Fruit fly (Drosophila melanogaster) whole organism, embryonic: ENCODE results near the gene CG2059.

Experiments
- Atf-2 ChIP-seq: fragments of 200-800 bp; sonication (Bioruptor generic); optimal IDR thresholded peaks from 2 replicates; lab custom pipeline; 2016; ENCODE audit warnings: missing biosample characterization, missing genetic modification characterization
- Atf6 ChIP-seq: fragments of 200-800 bp; sonication (Bioruptor generic); IDR thresholded peaks from 2 replicates; pipeline ENCODE4 v1.3.6; 2022; ENCODE audit warnings: missing biosample characterization, missing genetic modification characterization
- B-H2 ChIP-seq: fragments of 200-800 bp; sonication (Bioruptor generic); optimal IDR thresholded peaks from 2 replicates; lab custom pipeline; 2018; ENCODE audit warnings: missing biosample characterization, mild to moderate bottlenecking, missing genetic modification characterization
- CG10267 ChIP-seq: fragments of 200-800 bp; sonication (Bioruptor generic); optimal IDR thresholded peaks from 2 replicates; lab custom pipeline; 2018; ENCODE audit warnings: missing biosample characterization, mild to moderate bottlenecking, missing genetic modification characterization, moderate library complexity
- CG10654 ChIP-seq: fragments of 200-800 bp; sonication (Bioruptor generic); optimal IDR thresholded peaks from 2 replicates; lab custom pipeline; 2016; ENCODE audit warnings: missing biosample characterization, missing genetic modification characterization
- CG12942 ChIP-seq: fragments of 200-800 bp; sonication (Bioruptor generic); optimal IDR thresholded peaks from 3 replicates; lab custom pipeline; 2016; ENCODE audit warnings: missing biosample characterization, missing genetic modification characterization
- CG14860 ChIP-seq: fragments of 200-800 bp; sonication (Bioruptor generic); IDR thresholded peaks from 3 replicates; pipeline ENCODE4 v1.3.6; 2022; ENCODE audit warnings: missing biosample characterization, missing genetic modification characterization; ENCODE audit not compliant: partially characterized antibody
- CG15269 ChIP-seq: fragments of 200-800 bp; sonication (Bioruptor generic); optimal IDR thresholded peaks from 2 replicates; lab custom pipeline; 2018; ENCODE audit warnings: missing biosample characterization, mild to moderate bottlenecking, missing genetic modification characterization, moderate library complexity
- CG15514 ChIP-seq: fragments of 200-800 bp; sonication (Bioruptor generic); optimal IDR thresholded peaks from 3 replicates; lab custom pipeline; 2017; ENCODE audit warnings: missing biosample characterization, missing genetic modification characterization, mild to moderate bottlenecking, moderate library complexity, missing genetic modification reagents
- CG15696 ChIP-seq: fragments of 200-800 bp; sonication (Bioruptor generic); optimal IDR thresholded peaks from 2 replicates; lab custom pipeline; 2019; ENCODE audit warnings: missing biosample characterization, mild to moderate bottlenecking, missing genetic modification characterization, moderate library complexity
- CG1602 ChIP-seq: fragments of 200-800 bp; sonication (Bioruptor generic); optimal IDR thresholded peaks from 3 replicates; lab custom pipeline; 2016; ENCODE audit warnings: missing biosample characterization, missing genetic modification characterization
- CG17186 ChIP-seq: fragments of 200-800 bp; sonication (Bioruptor generic); optimal IDR thresholded peaks from 3 replicates; lab custom pipeline; 2017; ENCODE audit warnings: missing biosample characterization, missing genetic modification reagents, missing genetic modification characterization
- CG2889 ChIP-seq: fragments of 200-800 bp; sonication (Bioruptor generic); IDR thresholded peaks from 3 replicates; pipeline ENCODE4 v1.3.6; 2022; ENCODE audit warnings: missing biosample characterization, missing genetic modification characterization
- CG30403 ChIP-seq: fragments of 200-800 bp; sonication (Bioruptor generic); optimal IDR thresholded peaks from 3 replicates; lab custom pipeline; 2016; ENCODE audit warnings: missing biosample characterization, missing genetic modification characterization
- CG31224 ChIP-seq: fragments of 200-800 bp; sonication (Bioruptor generic); IDR thresholded peaks from 2 replicates; pipeline ENCODE4 v1.3.6; 2022; ENCODE audit warnings: missing biosample characterization, missing genetic modification characterization
- CG3726 ChIP-seq: fragments of 200-800 bp; sonication (Bioruptor generic); IDR thresholded peaks from 3 replicates; pipeline ENCODE4, ENCODE4 v1.3.6; 2022; ENCODE audit warnings: missing biosample characterization, missing genetic modification characterization
- CG3838 ChIP-seq: fragments of 200-800 bp; sonication (Bioruptor generic); optimal IDR thresholded peaks from 3 replicates; lab custom pipeline; 2016; ENCODE audit warnings: missing biosample characterization, missing genetic modification characterization
- CG5245 ChIP-seq: fragments of 200-800 bp; sonication (Bioruptor generic); optimal IDR thresholded peaks from 3 replicates; lab custom pipeline; 2016; ENCODE audit warnings: missing biosample characterization, missing genetic modification characterization
- CG6654 ChIP-seq: fragments of 200-800 bp; sonication (Bioruptor generic); optimal IDR thresholded peaks from 2 replicates; lab custom pipeline; 2017; ENCODE audit warnings: missing biosample characterization, mild to moderate bottlenecking, missing genetic modification characterization
- CG8765 ChIP-seq: fragments of 200-800 bp; sonication (Bioruptor generic); IDR thresholded peaks from 2 replicates; pipeline ENCODE4 v1.3.6; 2022; ENCODE audit warnings: missing biosample characterization, missing genetic modification characterization
- CG9437 ChIP-seq: fragments of 200-800 bp; sonication (Bioruptor generic); optimal IDR thresholded peaks from 2 replicates; lab custom pipeline; 2018; ENCODE audit warnings: missing biosample characterization, mild to moderate bottlenecking, missing genetic modification characterization
- CTCF ChIP-seq: fragments of 200-800 bp; sonication (Bioruptor generic); optimal IDR thresholded peaks from 2 replicates; lab custom pipeline; 2017; ENCODE audit warnings: missing biosample characterization, mild to moderate bottlenecking, missing genetic modification characterization, moderate library complexity
- Dad ChIP-seq: fragments of 200-800 bp; sonication (Bioruptor generic); optimal IDR thresholded peaks from 3 replicates; lab custom pipeline; 2016; ENCODE audit warnings: missing biosample characterization, missing genetic modification characterization
- Doc3 ChIP-seq: fragments of 200-800 bp; sonication (Bioruptor generic); IDR thresholded peaks from 3 replicates; pipeline ENCODE4 v1.3.6; 2022; ENCODE audit warnings: missing biosample characterization, missing genetic modification characterization; ENCODE audit not compliant: partially characterized antibody
- Ets65A ChIP-seq: fragments of 200-800 bp; sonication (Bioruptor generic); peaks from one replicate; lab custom pipeline; 2016; ENCODE audit warnings: missing biosample characterization, missing genetic modification characterization
- Gsc ChIP-seq: fragments of 200-800 bp; sonication (Bioruptor generic); IDR thresholded peaks from 2 replicates; pipeline ENCODE4 v1.3.6; 2022; ENCODE audit warnings: missing biosample characterization, missing genetic modification characterization
- Hsf ChIP-seq: fragments of 200-800 bp; sonication (Bioruptor generic); optimal IDR thresholded peaks from 3 replicates; lab custom pipeline; 2016; ENCODE audit warnings: missing biosample characterization, missing genetic modification characterization
- Max ChIP-seq: fragments of 200-800 bp; sonication (Bioruptor generic); optimal IDR thresholded peaks from 2 replicates; lab custom pipeline; 2016; ENCODE audit warnings: missing biosample characterization, mild to moderate bottlenecking, missing genetic modification characterization
- Nf-YB ChIP-seq: fragments of 200-800 bp; sonication (Bioruptor generic); optimal IDR thresholded peaks from 3 replicates; lab custom pipeline; 2019; ENCODE audit warnings: missing biosample characterization, mild to moderate bottlenecking, missing genetic modification characterization, moderate library complexity
- Ptx1 ChIP-seq: fragments of 200-800 bp; sonication (Bioruptor generic); IDR thresholded peaks from 2 replicates; pipeline ENCODE4 v1.3.6; 2022; ENCODE audit warnings: missing biosample characterization, missing genetic modification characterization
- Sox100B ChIP-seq: fragments of 200-800 bp; sonication (Bioruptor generic); optimal IDR thresholded peaks from 3 replicates; lab custom pipeline; 2018; ENCODE audit warnings: missing biosample characterization, mild to moderate bottlenecking, missing genetic modification characterization
- bigmax ChIP-seq: fragments of 200-800 bp; sonication (Bioruptor generic); optimal IDR thresholded peaks from 2 replicates; lab custom pipeline; 2018; ENCODE audit warnings: missing biosample characterization, mild to moderate bottlenecking, missing genetic modification characterization
- btn ChIP-seq: fragments of 200-800 bp; sonication (Bioruptor generic); optimal IDR thresholded peaks from 2 replicates; lab custom pipeline; 2016; ENCODE audit warnings: missing biosample characterization, missing genetic modification characterization
- cg ChIP-seq: fragments of 200-800 bp; sonication (Bioruptor generic); optimal IDR thresholded peaks from 3 replicates; lab custom pipeline; 2019; ENCODE audit warnings: missing biosample characterization, mild to moderate bottlenecking, missing genetic modification characterization, moderate library complexity
- dan ChIP-seq: fragments of 200-800 bp; sonication (Bioruptor generic); IDR thresholded peaks from 2 replicates; pipeline ENCODE4 v1.3.6; 2022; ENCODE audit warnings: missing biosample characterization, missing genetic modification characterization
- gcm ChIP-seq: fragments of 200-800 bp; sonication (Bioruptor generic); optimal IDR thresholded peaks from 2 replicates; lab custom pipeline; 2019; ENCODE audit warnings: missing biosample characterization, mild to moderate bottlenecking, missing genetic modification characterization, moderate library complexity
- gt ChIP-seq: fragments of 200-800 bp; sonication (Bioruptor generic); IDR thresholded peaks from 2 replicates; pipeline ENCODE4 v1.3.6; 2022; ENCODE audit warnings: missing biosample characterization, missing genetic modification characterization
- ken ChIP-seq: fragments of 200-800 bp; sonication (Bioruptor generic); IDR thresholded peaks from 3 replicates; pipeline ENCODE4 v1.3.6; 2022; ENCODE audit warnings: missing biosample characterization, missing genetic modification characterization
- mirr ChIP-seq: fragments of 200-800 bp; sonication (Bioruptor generic); optimal IDR thresholded peaks from 3 replicates; lab custom pipeline; 2018; ENCODE audit warnings: missing biosample characterization, mild to moderate bottlenecking, missing genetic modification characterization
- peb ChIP-seq: fragments of 200-800 bp; sonication (Bioruptor generic); IDR thresholded peaks from 2 replicates; pipeline ENCODE4 v1.3.6; 2022; ENCODE audit warnings: missing biosample characterization, missing genetic modification characterization
- pfk ChIP-seq: fragments of 200-800 bp; sonication (Bioruptor generic); optimal IDR thresholded peaks from 2 replicates; lab custom pipeline; 2018; ENCODE audit warnings: missing biosample characterization, mild to moderate bottlenecking, missing genetic modification characterization, moderate library complexity
- prd ChIP-seq, 3 experiments: fragments of >200 bp in 2 of 3; fragments of 200-800 bp in 1 of 3; sonication (Bioruptor generic) in 1 of 3; optimal IDR thresholded peaks in 2 of 3; IDR thresholded peaks in 1 of 3; 2 replicates in 2 of 3; 3 replicates in 1 of 3; pipeline versions ENCODE4 v1.3.6 to Lab custom; 2017 to 2022; ENCODE audit warnings: missing biosample characterization in 1 of 3, missing genetic modification characterization in 1 of 3
- pros ChIP-seq: fragments of 200-800 bp; sonication (Bioruptor generic); optimal IDR thresholded peaks from 3 replicates; lab custom pipeline; 2019; ENCODE audit warnings: missing biosample characterization, mild to moderate bottlenecking, missing genetic modification characterization, moderate library complexity
- pzg ChIP-seq: fragments of 200-800 bp; sonication (Bioruptor generic); optimal IDR thresholded peaks from 3 replicates; lab custom pipeline; 2018; ENCODE audit warnings: missing biosample characterization, mild to moderate bottlenecking, missing genetic modification characterization, moderate library complexity
- sens-2 ChIP-seq: fragments of 200-800 bp; sonication (Bioruptor generic); IDR thresholded peaks from 2 replicates; pipeline ENCODE4 v1.3.6; 2022; ENCODE audit warnings: missing biosample characterization, missing genetic modification characterization
- tin ChIP-seq: fragments of 200-800 bp; sonication (Bioruptor generic); optimal IDR thresholded peaks from 3 replicates; lab custom pipeline; 2016; ENCODE audit warnings: missing biosample characterization, missing genetic modification characterization
- tio ChIP-seq: fragments of 200-800 bp; sonication (Bioruptor generic); optimal IDR thresholded peaks from 2 replicates; lab custom pipeline; 2017; ENCODE audit warnings: missing biosample characterization, missing genetic modification characterization, inconsistent platforms
- tll ChIP-seq, 2 experiments: fragments of 200-800 bp in 1 of 2; fragments of >200 bp in 1 of 2; sonication (Bioruptor generic) in 1 of 2; optimal IDR thresholded peaks; 2 replicates each; lab custom pipeline; 2017 to 2019; ENCODE audit warnings: missing biosample characterization in 2 of 2, missing genetic modification characterization in 2 of 2, mild to moderate bottlenecking in 1 of 2, moderate library complexity in 1 of 2
- tup ChIP-seq: fragments of 200-800 bp; sonication (Bioruptor generic); optimal IDR thresholded peaks from 2 replicates; lab custom pipeline; 2016; ENCODE audit warnings: missing biosample characterization, mild to moderate bottlenecking, missing genetic modification characterization, moderate library complexity

Gene CG2059

DNA sequence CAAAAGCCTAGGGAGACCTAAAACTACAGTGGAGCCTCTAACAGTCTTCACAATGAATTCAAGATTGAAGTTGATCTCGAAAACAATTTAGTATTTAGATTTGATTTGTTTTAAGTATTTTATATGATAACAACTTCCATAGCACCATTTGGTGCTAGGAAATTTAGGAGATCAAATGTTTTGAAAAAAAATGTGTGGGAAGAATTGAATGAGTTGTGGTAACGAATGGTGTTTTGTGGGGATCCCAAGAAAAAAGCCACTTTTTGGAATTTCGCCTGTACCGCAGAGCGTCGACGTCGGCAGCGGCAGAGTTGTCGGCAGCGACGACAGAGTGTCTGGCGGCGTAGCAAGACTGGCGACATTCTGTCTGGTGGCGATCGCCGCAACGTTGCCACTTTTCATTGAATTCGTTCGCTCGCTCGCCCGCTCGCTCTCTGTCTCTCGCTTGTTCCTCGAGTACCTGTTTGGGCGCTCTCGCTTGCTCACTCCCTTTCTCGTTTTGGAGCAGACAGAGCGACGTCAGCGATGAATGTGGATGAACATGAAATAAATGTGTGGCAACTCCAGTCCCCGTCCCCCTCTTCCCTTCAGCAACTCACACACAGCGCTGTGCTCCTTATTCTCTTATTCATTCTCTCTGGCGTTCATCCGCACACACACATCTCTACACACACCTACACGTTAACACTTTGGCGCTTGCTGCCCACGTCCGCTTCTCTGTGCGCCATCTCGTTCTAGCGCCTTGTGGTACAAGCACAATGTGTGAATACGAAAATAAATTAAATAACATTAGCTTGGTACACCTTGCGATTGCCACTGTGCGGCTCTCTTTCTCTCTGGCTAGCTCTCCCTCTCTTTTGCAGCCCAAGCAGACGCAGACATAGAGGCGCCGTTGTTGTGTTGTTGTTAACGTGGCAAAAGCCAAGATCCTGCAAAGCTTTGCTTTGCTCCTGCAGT lies 13.5 kb downstream of the CG2059 start (continued):
- TF ChIP-seq CG10654 (no peak), CG14860 (no peak), ken (GFP tag; lab: Robert Waterston, UW) (no peak), Max (GFP tag; lab: Kevin White, UChicago) (no peak), CG31224 (GFP tag; lab: Robert Waterston, UW) (no peak), cg (peak; percentile 92), mirr (peak; percentile 35), pzg (GFP tag; lab: Kevin White, UChicago) (no peak), pfk (GFP tag; lab: Kevin White, UChicago) (no peak), peb (GFP tag; lab: Robert Waterston, UW) (no peak), CG6654 (GFP tag; lab: Kevin White, UChicago) (no peak), CG8765 (GFP tag; lab: Robert Waterston, UW) (no peak), tio (GFP tag; lab: Kevin White, UChicago) (peak; percentile 17), pros (GFP tag; lab: Kevin White, UChicago) (no peak), CG12942 (GFP tag; lab: Kevin White, UChicago) (no peak), Gsc (GFP tag; lab: Robert Waterston, UW) (no peak), prd (optimal IDR thresholded peaks at IDR 0.05; lab: Kevin White, UChicago) (no peak), prd (GFP tag; IDR thresholded peaks at IDR 0.05; lab: Robert Waterston, UW) (peak; percentile 52; the same call in 2 of the 3 replicates), tup (GFP tag; lab: Kevin White, UChicago) (no peak), B-H2 (GFP tag; lab: Kevin White, UChicago) (no peak), CTCF (GFP tag; lab: Kevin White, UChicago) (no peak), Sox100B (GFP tag; lab: Kevin White, UChicago) (peak; percentile 51), gcm (peak; percentile 22), bigmax (GFP tag; lab: Kevin White, UChicago) (no peak), Dad (GFP tag; lab: Kevin White, UChicago) (no peak), dan (no peak), tin (GFP tag; lab: Kevin White, UChicago) (peak; percentile 29), CG9437 (peak; percentile 22), tll (GFP tag; optimal IDR thresholded peaks at IDR 0.05; lab: Kevin White, UChicago) (no peak), CG5245 (peak; percentile 7), CG17186 (GFP tag; lab: Kevin White, UChicago) (no peak), CG15269 (tag; lab: Kevin White, UChicago) (peak; percentile 66), btn (GFP tag; lab: Kevin White, UChicago) (no peak), Ptx1 (GFP tag; lab: Robert Waterston, UW) (peak; percentile 67), CG15696 (tag; lab: Kevin White, UChicago) (peak; percentile 12), CG1602 (GFP tag; lab: Kevin White, UChicago) (peak; percentile 26), Atf-2 (peak; percentile 16), Nf-YB (GFP tag; lab: Kevin White, UChicago) (no peak), Hsf (GFP tag; lab: Kevin White, UChicago) (peak; percentile 30), CG30403 (GFP tag; lab: Kevin White, UChicago) (peak; percentile 65), CG3726 (GFP tag; lab: Robert Waterston, UW) (no peak), Doc3 (GFP tag; lab: Robert Waterston, UW) (no peak), sens-2 (no peak), CG15514 (GFP tag; lab: Kevin White, UChicago) (peak; percentile 2), gt (GFP tag; lab: Robert Waterston, UW) (no peak), Atf6 (GFP tag; lab: Robert Waterston, UW) (peak; percentile 34; the same call in 1 of the 2 replicates), CG3838 (no peak), CG10267 (tag; lab: Kevin White, UChicago) (peak; percentile 15), Ets65A (GFP tag; lab: Kevin White, UChicago) (peak; percentile 12), CG2889 (GFP tag; lab: Robert Waterston, UW) (no peak)
